Worm (Caenorhabditis elegans): Measurements from ENCODE around the gene kin-18.
"Not testable (repeated sequence)": the region's sequence is repeated elsewhere in the genome, so short reads cannot be mapped to it uniquely, and the experiment has no call there.

DNA sequence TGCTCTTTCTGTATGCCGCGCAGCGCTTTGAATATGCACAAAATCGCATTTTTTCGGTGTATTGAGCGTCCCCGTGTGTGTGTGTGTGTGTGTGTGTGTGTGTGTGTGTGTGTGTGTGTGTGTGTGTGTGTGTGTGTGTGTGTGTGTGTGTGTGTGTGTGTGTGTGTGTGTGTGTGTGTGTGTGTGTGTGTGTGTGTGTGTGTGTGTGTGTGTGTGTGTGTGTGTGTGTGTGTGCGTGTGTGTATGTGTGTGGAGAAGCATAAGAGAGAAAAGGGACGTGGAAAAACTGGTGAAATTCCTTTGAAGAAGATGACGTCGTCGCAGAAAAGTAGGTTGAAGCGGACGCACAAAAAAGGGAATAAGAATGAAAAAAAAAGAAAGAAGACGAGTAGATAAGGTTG lies 15.0 kb downstream of the kin-18 start:
- TF ChIP-seq C16A3.4 (tag; optimal IDR thresholded peaks at IDR 0.05); sptf-1 (tag; optimal IDR thresholded peaks at IDR 0.05); unc-130 (tag; optimal IDR thresholded peaks at IDR 0.05); unc-62 (GFP tag; optimal IDR thresholded peaks at IDR 0.05); nhr-77 (tag; optimal IDR thresholded peaks at IDR 0.05); nhr-28 (tag; optimal IDR thresholded peaks at IDR 0.05); jun-1 (tag; optimal IDR thresholded peaks at IDR 0.05); ztf-11 (tag; optimal IDR thresholded peaks at IDR 0.05): not testable (repeated sequence)
